Fruit fly (Drosophila melanogaster) whole organism, embryonic: Measurements from ENCODE around the gene mop.

Experiments used
- B-H1 ChIP-seq: fragments of 200-800 bp; sonication (Bioruptor generic); IDR thresholded peaks from 3 replicates; pipeline ENCODE4 v1.3.6; 2022; ENCODE audit warnings: missing biosample characterization, missing genetic modification characterization
- Bgb ChIP-seq: fragments of 200-800 bp; sonication (Bioruptor generic); IDR thresholded peaks from 2 replicates; pipeline ENCODE4 v1.3.6; 2022; ENCODE audit warnings: missing biosample characterization, missing genetic modification characterization; ENCODE audit not compliant: partially characterized antibody
- CG10366 ChIP-seq: fragments of 200-800 bp; sonication (Bioruptor generic); IDR thresholded peaks from 2 replicates; pipeline ENCODE4 v1.3.6; 2022; ENCODE audit warnings: missing biosample characterization, missing genetic modification characterization
- CG12155 ChIP-seq: fragments of 200-800 bp; sonication (Bioruptor generic); optimal IDR thresholded peaks from 3 replicates; lab custom pipeline; 2016; ENCODE audit warnings: missing biosample characterization, missing genetic modification characterization
- CG13424 ChIP-seq: fragments of 200-800 bp; sonication (Bioruptor generic); optimal IDR thresholded peaks from 2 replicates; lab custom pipeline; 2019; ENCODE audit warnings: missing biosample characterization, mild to moderate bottlenecking, missing genetic modification characterization, moderate library complexity
- CG14667 ChIP-seq: fragments of 200-800 bp; sonication (Bioruptor generic); IDR thresholded peaks from 2 replicates; pipeline ENCODE4 v1.3.6; 2022; ENCODE audit warnings: missing biosample characterization, missing genetic modification characterization
- CG17612 ChIP-seq: fragments of 200-800 bp; sonication (Bioruptor generic); IDR thresholded peaks from 2 replicates; pipeline ENCODE4 v1.3.6; 2022; ENCODE audit warnings: missing biosample characterization, missing genetic modification characterization
- CG18011 ChIP-seq: fragments of 200-800 bp; sonication (Bioruptor generic); optimal IDR thresholded peaks from 2 replicates; lab custom pipeline; 2017; ENCODE audit warnings: missing biosample characterization, missing genetic modification characterization, mild to moderate bottlenecking, moderate library complexity, missing genotype
- CG3065 ChIP-seq: fragments of 200-800 bp; sonication (Bioruptor generic); optimal IDR thresholded peaks from 2 replicates; lab custom pipeline; 2016; ENCODE audit warnings: missing biosample characterization, missing genetic modification characterization
- CG4820 ChIP-seq: fragments of 200-800 bp; sonication (Bioruptor generic); optimal IDR thresholded peaks from 3 replicates; lab custom pipeline; 2016; ENCODE audit warnings: missing biosample characterization, missing genetic modification characterization
- CG5953 ChIP-seq: fragments of 200-800 bp; sonication (Bioruptor generic); IDR thresholded peaks from 2 replicates; pipeline ENCODE4 v1.3.6; 2022; ENCODE audit warnings: missing biosample characterization, missing genetic modification characterization
- CG9437 ChIP-seq: fragments of 200-800 bp; sonication (Bioruptor generic); optimal IDR thresholded peaks from 2 replicates; lab custom pipeline; 2018; ENCODE audit warnings: missing biosample characterization, mild to moderate bottlenecking, missing genetic modification characterization
- CG9727 ChIP-seq: fragments of 200-800 bp; sonication (Bioruptor generic); optimal IDR thresholded peaks from 3 replicates; lab custom pipeline; 2017; ENCODE audit warnings: missing biosample characterization, mild to moderate bottlenecking, missing genetic modification characterization
- Camta ChIP-seq: fragments of 200-800 bp; sonication (Bioruptor generic); optimal IDR thresholded peaks from 2 replicates; lab custom pipeline; 2016; ENCODE audit warnings: missing biosample characterization, missing genetic modification characterization
- Chrac-16 ChIP-seq: fragments of 200-800 bp; sonication (Bioruptor generic); optimal IDR thresholded peaks from 3 replicates; lab custom pipeline; 2016; ENCODE audit warnings: missing biosample characterization, missing genetic modification characterization
- CkIIα-i1 ChIP-seq: fragments of 200-800 bp; sonication (Bioruptor generic); IDR thresholded peaks from 2 replicates; pipeline ENCODE4 v1.3.6; 2022; ENCODE audit warnings: missing biosample characterization, missing genetic modification characterization
- Doc3 ChIP-seq: fragments of 200-800 bp; sonication (Bioruptor generic); IDR thresholded peaks from 3 replicates; pipeline ENCODE4 v1.3.6; 2022; ENCODE audit warnings: missing biosample characterization, missing genetic modification characterization; ENCODE audit not compliant: partially characterized antibody
- Dp ChIP-seq: fragments of 200-800 bp; sonication (Bioruptor generic); optimal IDR thresholded peaks from 2 replicates; lab custom pipeline; 2018; ENCODE audit warnings: missing biosample characterization, mild to moderate bottlenecking, missing genetic modification characterization, moderate library complexity
- Ets97D ChIP-seq: fragments of 200-800 bp; sonication (Bioruptor generic); optimal IDR thresholded peaks from 3 replicates; lab custom pipeline; 2016; ENCODE audit warnings: missing biosample characterization, missing genetic modification characterization
- Fer3 ChIP-seq: fragments of 200-800 bp; sonication (Bioruptor generic); optimal IDR thresholded peaks from 2 replicates; lab custom pipeline; 2018; ENCODE audit warnings: missing biosample characterization, mild to moderate bottlenecking, missing genetic modification characterization, moderate library complexity
- Gug ChIP-seq: fragments of 200-800 bp; sonication (Bioruptor generic); IDR thresholded peaks from 4 replicates; pipeline ENCODE4 v1.3.6; 2022; ENCODE audit warnings: missing biosample characterization, missing genetic modification characterization
- H2.0 ChIP-seq: fragments of 200-800 bp; sonication (Bioruptor generic); IDR thresholded peaks from 2 replicates; pipeline ENCODE4 v1.3.6; 2022; ENCODE audit warnings: missing biosample characterization, missing genetic modification characterization
- HmgZ ChIP-seq: fragments of 200-800 bp; sonication (Bioruptor generic); optimal IDR thresholded peaks from 2 replicates; lab custom pipeline; 2018; ENCODE audit warnings: missing biosample characterization, mild to moderate bottlenecking, missing genetic modification characterization
- MESR4 ChIP-seq: fragments of 200-800 bp; sonication (Bioruptor generic); optimal IDR thresholded peaks from 2 replicates; lab custom pipeline; 2018; ENCODE audit warnings: missing biosample characterization, mild to moderate bottlenecking, missing genetic modification characterization, moderate library complexity
- Poxn ChIP-seq: fragments of 200-800 bp; sonication (Bioruptor generic); IDR thresholded peaks from 2 replicates; pipeline ENCODE4 v1.3.6; 2022; ENCODE audit warnings: missing biosample characterization, missing genetic modification characterization
- Six4 ChIP-seq: fragments of 200-800 bp; sonication (Bioruptor generic); optimal IDR thresholded peaks from 2 replicates; lab custom pipeline; 2016; ENCODE audit warnings: missing biosample characterization, missing genetic modification characterization
- Ssrp ChIP-seq: fragments of 200-800 bp; sonication (Bioruptor generic); optimal IDR thresholded peaks from 2 replicates; lab custom pipeline; 2018; ENCODE audit warnings: missing biosample characterization, mild to moderate bottlenecking, missing genetic modification characterization, moderate library complexity
- ase ChIP-seq: fragments of 200-800 bp; sonication (Bioruptor generic); IDR thresholded peaks from 3 replicates; pipeline ENCODE4 v1.3.6; 2022; ENCODE audit warnings: missing biosample characterization, missing genetic modification characterization
- bowl ChIP-seq: fragments of 200-800 bp; sonication (Bioruptor generic); IDR thresholded peaks from 2 replicates; pipeline ENCODE4 v1.3.6; 2022; ENCODE audit warnings: missing biosample characterization, missing genetic modification characterization
- cas ChIP-seq: fragments of 200-800 bp; sonication (Bioruptor generic); IDR thresholded peaks from 2 replicates; pipeline ENCODE4 v1.3.6; 2022; ENCODE audit warnings: missing biosample characterization, missing genetic modification characterization
- dm ChIP-seq: fragments of 200-800 bp; sonication (Bioruptor generic); optimal IDR thresholded peaks from 3 replicates; lab custom pipeline; 2016; ENCODE audit warnings: missing biosample characterization, missing genetic modification characterization
- dmrt11E ChIP-seq: fragments of 200-800 bp; sonication (Bioruptor generic); optimal IDR thresholded peaks from 3 replicates; lab custom pipeline; 2018; ENCODE audit warnings: missing biosample characterization, mild to moderate bottlenecking, missing genetic modification characterization, moderate library complexity
- insv ChIP-seq, 2 experiments: fragments of 200-800 bp; sonication (Bioruptor generic); optimal IDR thresholded peaks; 3 replicates each; lab custom pipeline; 2016 to 2018; ENCODE audit warnings: missing biosample characterization in 2 of 2, missing genetic modification characterization in 2 of 2
- jigr1 ChIP-seq: fragments of 200-800 bp; sonication (Bioruptor generic); IDR thresholded peaks from 3 replicates; pipeline ENCODE4 v1.3.6; 2022; ENCODE audit warnings: missing biosample characterization, missing genetic modification characterization
- jumu ChIP-seq: fragments of 200-800 bp; sonication (Bioruptor generic); optimal IDR thresholded peaks from 3 replicates; lab custom pipeline; 2016; ENCODE audit warnings: missing biosample characterization, missing genetic modification characterization
- kay ChIP-seq: fragments of 200-800 bp; sonication (Bioruptor generic); optimal IDR thresholded peaks from 2 replicates; lab custom pipeline; 2016; ENCODE audit warnings: missing biosample characterization, missing genetic modification characterization
- knrl ChIP-seq: fragments of 200-800 bp; sonication (Bioruptor generic); IDR thresholded peaks from 3 replicates; pipeline ENCODE4 v1.3.6; 2022; ENCODE audit warnings: missing biosample characterization, missing genetic modification characterization; ENCODE audit not compliant: partially characterized antibody
- onecut ChIP-seq: fragments of 200-800 bp; sonication (Bioruptor generic); IDR thresholded peaks from 2 replicates; pipeline ENCODE4 v1.3.6; 2022; ENCODE audit warnings: missing biosample characterization, missing genetic modification characterization
- phol ChIP-seq: fragments of 200-800 bp; sonication (Bioruptor generic); optimal IDR thresholded peaks from 3 replicates; lab custom pipeline; 2018; ENCODE audit warnings: missing biosample characterization, mild to moderate bottlenecking, missing genetic modification characterization, moderate library complexity
- prd ChIP-seq, 3 experiments: fragments of >200 bp in 2 of 3; fragments of 200-800 bp in 1 of 3; sonication (Bioruptor generic) in 1 of 3; optimal IDR thresholded peaks in 2 of 3; IDR thresholded peaks in 1 of 3; 2 replicates in 2 of 3; 3 replicates in 1 of 3; pipeline versions ENCODE4 v1.3.6 to Lab custom; 2017 to 2022; ENCODE audit warnings: missing biosample characterization in 1 of 3, missing genetic modification characterization in 1 of 3
- run ChIP-seq: fragments of 200-800 bp; sonication (Bioruptor generic); optimal IDR thresholded peaks from 3 replicates; lab custom pipeline; 2018; ENCODE audit warnings: missing biosample characterization, mild to moderate bottlenecking, missing genetic modification characterization
- scrt ChIP-seq: fragments of 200-800 bp; sonication (Bioruptor generic); optimal IDR thresholded peaks from 2 replicates; lab custom pipeline; 2018; ENCODE audit warnings: missing biosample characterization, mild to moderate bottlenecking, missing genetic modification characterization, moderate library complexity
- seq ChIP-seq: fragments of 200-800 bp; sonication (Bioruptor generic); IDR thresholded peaks from 2 replicates; pipeline ENCODE4 v1.3.6; 2022; ENCODE audit warnings: missing biosample characterization, missing genetic modification characterization
- tgo ChIP-seq: fragments of 200-800 bp; sonication (Bioruptor generic); IDR thresholded peaks from 3 replicates; pipeline ENCODE4 v1.3.6; 2022; ENCODE audit warnings: missing biosample characterization, missing genetic modification characterization
- unpg ChIP-seq: fragments of 200-800 bp; sonication (Bioruptor generic); optimal IDR thresholded peaks from 3 replicates; lab custom pipeline; 2018; ENCODE audit warnings: missing biosample characterization, mild to moderate bottlenecking, missing genetic modification characterization, moderate library complexity
- vvl ChIP-seq: fragments of 200-800 bp; sonication (Bioruptor generic); IDR thresholded peaks from 2 replicates; pipeline ENCODE4 v1.3.6; 2022; ENCODE audit warnings: missing biosample characterization, missing genetic modification characterization
- zfh1 ChIP-seq: fragments of 200-800 bp; sonication (Bioruptor generic); IDR thresholded peaks from 3 replicates; pipeline ENCODE4 v1.3.6; 2022; ENCODE audit warnings: missing biosample characterization, missing genetic modification characterization

The mop gene

DNA sequence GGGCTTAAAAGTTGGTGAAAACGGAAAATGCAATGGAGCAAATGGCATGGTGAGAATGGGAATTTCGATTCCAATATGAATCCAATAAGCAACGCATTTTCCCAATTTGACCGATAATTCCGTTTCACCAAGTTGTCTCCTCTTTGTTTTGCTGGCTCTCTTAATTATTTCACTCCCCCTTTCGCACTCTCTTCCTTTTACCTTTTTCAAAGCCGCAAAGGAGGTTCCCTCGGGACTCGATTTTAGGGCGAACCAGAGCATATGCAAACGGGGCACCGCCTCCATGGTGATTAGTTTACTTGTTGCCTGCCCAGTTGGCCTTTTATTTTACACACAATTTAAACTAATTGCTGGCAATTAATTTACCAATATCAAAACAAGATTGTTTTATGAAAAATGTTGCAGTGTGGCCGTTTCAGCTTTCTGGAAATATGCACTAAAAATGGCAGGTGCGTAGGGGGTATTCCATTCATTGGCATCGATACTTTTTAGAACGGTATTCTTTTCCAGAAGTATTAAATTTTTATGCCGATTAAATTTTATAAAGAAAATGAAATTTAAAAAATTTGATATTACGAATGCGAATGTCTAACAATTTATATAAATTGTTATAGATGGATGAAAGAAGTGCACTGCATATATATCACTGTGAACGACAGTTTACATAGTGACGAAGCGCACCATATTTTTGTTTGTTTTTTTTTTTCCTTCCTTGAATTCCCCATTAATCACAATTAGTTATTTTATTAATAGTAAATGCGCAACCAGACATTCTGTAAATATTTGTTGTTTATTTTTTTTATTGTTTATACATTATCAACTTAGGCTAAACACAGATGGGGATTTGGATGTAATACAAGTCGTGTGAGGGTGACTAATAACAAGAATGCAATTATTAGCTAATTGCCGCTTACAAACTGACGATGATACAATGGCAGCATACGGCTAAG is at the start of gene mop:
mop (minus strand) TSS at position 419 of the 950 bp plus-strand sequence.
- no peak for TF ChIP-seq CG3065 (GFP tag; lab: Kevin White, UChicago)
- TF ChIP-seq CG5953: no peak
- peak; percentile 44 for TF ChIP-seq Ets97D (GFP tag; lab: Kevin White, UChicago)
- peak; percentile 12 for TF ChIP-seq CG9727 (GFP tag; lab: Kevin White, UChicago)
- TF ChIP-seq H2.0 (GFP tag; lab: Robert Waterston, UW): peak; percentile 56
- TF ChIP-seq CkIIα-i1 (GFP tag; lab: Robert Waterston, UW): no peak
- peak; percentile 57 for TF ChIP-seq knrl (GFP tag; lab: Robert Waterston, UW)
- no peak for TF ChIP-seq CG18011
- 0 out of 2 replicates have a peak, but pooled peaks have one; percentile 37 for TF ChIP-seq onecut
- TF ChIP-seq jumu (GFP tag; lab: Kevin White, UChicago): peak; percentile 24
- TF ChIP-seq ase (GFP tag; lab: Robert Waterston, UW): peak; percentile 34; the same call in 1 of the 3 replicates
- no peak for TF ChIP-seq kay (GFP tag; lab: Kevin White, UChicago)
- TF ChIP-seq MESR4 (GFP tag; lab: Kevin White, UChicago): peak; percentile 93
- TF ChIP-seq Poxn: no peak
- TF ChIP-seq CG4820: peak; percentile 16
- peak; percentile 67; the same call in 2 of the 3 replicates for TF ChIP-seq tgo (GFP tag; lab: Robert Waterston, UW)
- TF ChIP-seq scrt (GFP tag; lab: Kevin White, UChicago): peak; percentile 24
- peak; percentile 53 for TF ChIP-seq CG13424 (tag; lab: Kevin White, UChicago)
- no peak for TF ChIP-seq bowl (GFP tag; lab: Robert Waterston, UW)
- peak; percentile 6 for TF ChIP-seq CG9437 (GFP tag; lab: Kevin White, UChicago)
- TF ChIP-seq unpg (GFP tag; lab: Kevin White, UChicago): no peak
- peak; percentile 32 for TF ChIP-seq Ssrp (tag; lab: Kevin White, UChicago)
- no peak for TF ChIP-seq dm (GFP tag; lab: Kevin White, UChicago)
- peak; percentile 8; the same call in 1 of the 4 replicates for TF ChIP-seq Gug (GFP tag; lab: Robert Waterston, UW)
- TF ChIP-seq HmgZ (tag; lab: Kevin White, UChicago): peak; percentile 8
- peak; percentile 44 for TF ChIP-seq CG12155 (GFP tag; lab: Kevin White, UChicago)
- TF ChIP-seq dmrt11E (tag; lab: Kevin White, UChicago): peak; percentile 35
- TF ChIP-seq Chrac-16 (GFP tag; lab: Kevin White, UChicago): peak; percentile 22
- TF ChIP-seq CG14667 (GFP tag; lab: Robert Waterston, UW): peak; percentile 36; the same call in 1 of the 2 replicates
- peak; percentile 53; the same call in 1 of the 2 replicates for TF ChIP-seq seq (GFP tag; lab: Robert Waterston, UW)
- TF ChIP-seq prd (optimal IDR thresholded peaks at IDR 0.05; lab: Kevin White, UChicago): no peak
- TF ChIP-seq prd (GFP tag; IDR thresholded peaks at IDR 0.05; lab: Robert Waterston, UW): peak; percentile 73
- peak; percentile 51; the same call in 1 of the 2 replicates for TF ChIP-seq vvl
- peak; percentile 36; the same call in 2 of the 3 replicates for TF ChIP-seq B-H1 (GFP tag; lab: Robert Waterston, UW)
- TF ChIP-seq Camta (GFP tag; lab: Kevin White, UChicago): no peak
- TF ChIP-seq run (tag; lab: Kevin White, UChicago): no peak
- no peak for TF ChIP-seq CG17612 (GFP tag; lab: Robert Waterston, UW)
- peak; percentile 20; the same call in 1 of the 2 replicates for TF ChIP-seq cas (GFP tag; lab: Robert Waterston, UW)
- peak; percentile 14; the same call in 1 of the 2 replicates for TF ChIP-seq Bgb (GFP tag; lab: Robert Waterston, UW)
- no peak for TF ChIP-seq Dp (GFP tag; lab: Kevin White, UChicago)
- peak; percentile 9 for TF ChIP-seq Six4
- no peak; the same call in 1 of the 2 replicates for TF ChIP-seq CG10366
- 0 out of 3 replicates have a peak, but pooled peaks have one; percentile 19 for TF ChIP-seq zfh1 (GFP tag; lab: Robert Waterston, UW)
- TF ChIP-seq Doc3 (GFP tag; lab: Robert Waterston, UW): peak; percentile 42; the same call in 1 of the 3 replicates
- TF ChIP-seq Fer3 (tag; lab: Kevin White, UChicago): no peak
- peak; percentile 92 to 98 for TF ChIP-seq insv (GFP tag; optimal IDR thresholded peaks at IDR 0.05; lab: Kevin White, UChicago)
- peak; percentile 56; the same call in 1 of the 3 replicates for TF ChIP-seq jigr1 (GFP tag; lab: Robert Waterston, UW)
- TF ChIP-seq phol: peak; percentile 71
